Worm (Caenorhabditis elegans) whole organism, L1 larva: Measurements from ENCODE around the gene mks-3.

Experiments used
- C04F5.9 ChIP-seq: sonication (generic microtip); optimal IDR thresholded peaks from 2 replicates; lab custom pipeline; 2016; ENCODE audit warnings: missing genetic modification characterization, missing compliant biosample characterization
- aha-1 ChIP-seq: fragments of 150-350 bp; optimal IDR thresholded peaks from 2 replicates; lab custom pipeline; 2014; ENCODE audit warnings: missing biosample characterization, missing genetic modification characterization
- ama-1 ChIP-seq: fragments of 150-350 bp; optimal IDR thresholded peaks from 2 replicates; lab custom pipeline; 2014
- blmp-1 ChIP-seq: fragments of 150-350 bp; optimal IDR thresholded peaks from 2 replicates; lab custom pipeline; 2014; ENCODE audit warnings: missing biosample characterization, missing genetic modification characterization
- dpl-1 ChIP-seq, 3 experiments: fragments of 150-350 bp in 2 of 3; sonication (generic microtip) in 1 of 3; optimal IDR thresholded peaks; 2 replicates each; lab custom pipeline; 2014 to 2017; ENCODE audit warnings: missing biosample characterization in 3 of 3, missing genetic modification characterization in 3 of 3, missing genetic modification reagents in 3 of 3
- efl-3 ChIP-seq: fragments of 200-800 bp; sonication (Bioruptor generic); optimal IDR thresholded peaks from 2 replicates; lab custom pipeline; 2018; ENCODE audit warnings: mild to moderate bottlenecking, missing genetic modification characterization, missing compliant biosample characterization
- egl-27 ChIP-seq, 2 experiments: fragments of 150-350 bp in 1 of 2; sonication (generic microtip); optimal IDR thresholded peaks; 3 replicates each; lab custom pipeline; 2017 to 2018; ENCODE audit warnings: missing biosample characterization in 2 of 2, missing genetic modification characterization in 2 of 2, missing genetic modification reagents in 2 of 2
- elt-2 ChIP-seq: sonication (generic microtip); optimal IDR thresholded peaks from 2 replicates; lab custom pipeline; 2016; ENCODE audit warnings: missing genetic modification characterization, mild to moderate bottlenecking, inconsistent platforms, missing compliant biosample characterization, missing genetic modification reagents
- ets-5 ChIP-seq: fragments of 200-800 bp; sonication (Bioruptor generic); IDR thresholded peaks from 2 replicates; pipeline ENCODE4 v1.3.6; 2022; ENCODE audit warnings: missing genetic modification characterization, missing compliant biosample characterization
- fkh-10 ChIP-seq: sonication (generic microtip); optimal IDR thresholded peaks from 2 replicates; lab custom pipeline; 2017; ENCODE audit warnings: missing biosample characterization, missing genetic modification reagents, missing genetic modification characterization
- fkh-4 ChIP-seq: sonication (generic microtip); optimal IDR thresholded peaks from 2 replicates; lab custom pipeline; 2016; ENCODE audit warnings: missing compliant biosample characterization, missing genetic modification characterization, borderline replicate concordance
- fos-1 ChIP-seq: fragments of 150-350 bp; optimal IDR thresholded peaks from 2 replicates; lab custom pipeline; 2014; ENCODE audit warnings: missing biosample characterization, missing genetic modification characterization
- hlh-17 ChIP-seq: fragments of 200-800 bp; sonication (Bioruptor generic); optimal IDR thresholded peaks from 2 replicates; lab custom pipeline; 2018; ENCODE audit warnings: missing genetic modification characterization, mild to moderate bottlenecking, missing compliant biosample characterization, moderate library complexity, borderline replicate concordance
- hlh-4 ChIP-seq: sonication (generic microtip); optimal IDR thresholded peaks from 2 replicates; lab custom pipeline; 2016; ENCODE audit warnings: mild to moderate bottlenecking, missing genetic modification characterization, missing compliant biosample characterization
- hpl-2 ChIP-seq: fragments of 150-350 bp; optimal IDR thresholded peaks from 2 replicates; lab custom pipeline; 2014; ENCODE audit warnings: missing biosample characterization, missing genetic modification reagents, missing genetic modification characterization
- isw-1 ChIP-seq: fragments of 200-800 bp; sonication (Bioruptor generic); IDR thresholded peaks from 2 replicates; pipeline ENCODE4 v1.3.6; 2022; ENCODE audit warnings: missing genetic modification characterization, missing compliant biosample characterization
- jun-1 ChIP-seq: fragments of 150-350 bp; optimal IDR thresholded peaks from 2 replicates; lab custom pipeline; 2014; ENCODE audit warnings: missing biosample characterization, missing genetic modification reagents, missing genetic modification characterization
- lin-14 ChIP-seq: fragments of 200-800 bp; sonication (Bioruptor generic); optimal IDR thresholded peaks from 2 replicates; lab custom pipeline; 2018; ENCODE audit warnings: mild to moderate bottlenecking, missing genetic modification characterization, moderate library complexity, missing compliant biosample characterization
- lin-35 ChIP-seq, 2 experiments: fragments of 150-350 bp; optimal IDR thresholded peaks; 2 replicates each; lab custom pipeline; 2014; ENCODE audit warnings: missing biosample characterization in 2 of 2, missing genetic modification characterization in 2 of 2, missing genetic modification reagents in 2 of 2
- lir-3 ChIP-seq: sonication (generic microtip); optimal IDR thresholded peaks from 2 replicates; lab custom pipeline; 2016; ENCODE audit warnings: mild to moderate bottlenecking, missing genetic modification characterization, moderate library complexity, missing compliant biosample characterization; ENCODE audit not compliant: poor library complexity
- mdl-1 ChIP-seq, 2 experiments: fragments of 150-350 bp; optimal IDR thresholded peaks; 2 replicates each; lab custom pipeline; 2014 to 2017; ENCODE audit warnings: missing biosample characterization in 2 of 2, missing genetic modification characterization in 2 of 2, inconsistent platforms in 1 of 2
- mef-2 ChIP-seq: fragments of 150-350 bp; optimal IDR thresholded peaks from 2 replicates; lab custom pipeline; 2014; ENCODE audit warnings: missing biosample characterization, missing genetic modification characterization
- mep-1 ChIP-seq: fragments of 150-350 bp; optimal IDR thresholded peaks from 2 replicates; lab custom pipeline; 2014; ENCODE audit warnings: missing biosample characterization, missing genetic modification characterization
- nhr-12 ChIP-seq: sonication (generic microtip); optimal IDR thresholded peaks from 2 replicates; lab custom pipeline; 2017; ENCODE audit warnings: missing biosample characterization, missing genetic modification characterization
- nhr-19 ChIP-seq: fragments of 200-800 bp; sonication (Bioruptor generic); conservative IDR thresholded peaks from 2 replicates; pipeline ENCODE4 v1.3.6; 2022; ENCODE audit warnings: missing genetic modification characterization, missing compliant biosample characterization
- nhr-28 ChIP-seq: fragments of 150-350 bp; optimal IDR thresholded peaks from 2 replicates; lab custom pipeline; 2014; ENCODE audit warnings: missing biosample characterization, missing genetic modification characterization
- nhr-47 ChIP-seq: sonication (generic microtip); optimal IDR thresholded peaks from 2 replicates; lab custom pipeline; 2016; ENCODE audit warnings: mild to moderate bottlenecking, missing genetic modification characterization, moderate library complexity, missing compliant biosample characterization
- nhr-76 ChIP-seq: sonication (generic microtip); optimal IDR thresholded peaks from 2 replicates; lab custom pipeline; 2017; ENCODE audit warnings: missing biosample characterization, missing genetic modification characterization
- nhr-77 ChIP-seq: fragments of 150-350 bp; optimal IDR thresholded peaks from 2 replicates; lab custom pipeline; 2014; ENCODE audit warnings: missing biosample characterization, missing genetic modification characterization
- nhr-84 ChIP-seq: sonication (generic microtip); optimal IDR thresholded peaks from 2 replicates; lab custom pipeline; 2017; ENCODE audit warnings: missing biosample characterization, missing genetic modification characterization
- pax-3 ChIP-seq: fragments of 200-800 bp; sonication (Bioruptor generic); optimal IDR thresholded peaks from 2 replicates; lab custom pipeline; 2018; ENCODE audit warnings: mild to moderate bottlenecking, missing genetic modification characterization, moderate library complexity, missing compliant biosample characterization
- rnt-1 ChIP-seq: sonication (generic microtip); optimal IDR thresholded peaks from 2 replicates; lab custom pipeline; 2016; ENCODE audit warnings: mild to moderate bottlenecking, missing genetic modification characterization, moderate library complexity, missing compliant biosample characterization
- skn-1 ChIP-seq: fragments of 150-350 bp; optimal IDR thresholded peaks from 2 replicates; lab custom pipeline; 2014; ENCODE audit warnings: missing biosample characterization, missing genetic modification characterization
- snu-23 ChIP-seq: sonication (generic microtip); optimal IDR thresholded peaks from 2 replicates; lab custom pipeline; 2016; ENCODE audit warnings: missing genetic modification characterization, missing compliant biosample characterization
- tbx-2 ChIP-seq: sonication (generic microtip); optimal IDR thresholded peaks from 2 replicates; lab custom pipeline; 2016; ENCODE audit warnings: missing genetic modification characterization, missing compliant biosample characterization
- unc-30 ChIP-seq: sonication (generic microtip); optimal IDR thresholded peaks from 2 replicates; lab custom pipeline; 2017; ENCODE audit warnings: missing biosample characterization, missing genetic modification characterization
- unc-86 ChIP-seq: sonication (generic microtip); optimal IDR thresholded peaks from 2 replicates; lab custom pipeline; 2016; ENCODE audit warnings: missing genetic modification characterization, missing compliant biosample characterization
- xbp-1 ChIP-seq: sonication (generic microtip); optimal IDR thresholded peaks from 2 replicates; lab custom pipeline; 2016; ENCODE audit warnings: missing genetic modification characterization, missing compliant biosample characterization
- ztf-11 ChIP-seq, 2 experiments: sonication (generic microtip); optimal IDR thresholded peaks; 2 replicates each; lab custom pipeline; 2016 to 2017; ENCODE audit warnings: missing genetic modification characterization in 2 of 2, missing biosample characterization in 1 of 2, missing compliant biosample characterization in 1 of 2

The mks-3 gene

DNA sequence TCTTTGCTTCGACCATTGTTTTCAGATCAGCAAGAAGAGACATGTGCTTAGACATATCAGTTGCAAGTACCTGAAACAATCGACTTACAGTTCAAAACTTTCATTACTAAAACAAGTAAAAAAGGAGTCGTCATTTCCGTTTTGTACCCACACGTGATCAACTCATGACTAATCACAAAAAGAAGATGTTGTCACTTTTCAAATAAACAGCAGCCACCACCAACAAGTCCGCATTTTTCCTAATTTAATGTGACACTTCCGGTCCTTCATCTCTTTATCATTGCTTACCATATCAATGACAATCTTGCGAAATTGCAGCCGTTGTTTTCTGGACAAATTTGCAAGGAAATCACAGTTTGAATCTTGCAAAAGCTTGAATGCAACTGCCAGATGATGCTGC is 45.2 kb upstream of the mks-3 start (continued):
- no peak for TF ChIP-seq efl-3 (GFP tag; lab: Kevin White, UChicago)
- TF ChIP-seq C04F5.9 (tag; lab: Kevin White, UChicago), result no peak
- no peak for TF ChIP-seq ama-1
- no peak for TF ChIP-seq mef-2 (tag; lab: Kevin White, UChicago)
- TF ChIP-seq unc-86 (tag; lab: Kevin White, UChicago), result no peak
- TF ChIP-seq snu-23 (GFP tag; lab: Kevin White, UChicago), result peak; percentile 46
- no peak for TF ChIP-seq fkh-10 (GFP tag; lab: Kevin White, UChicago)
- peak; percentile 19 for TF ChIP-seq nhr-47 (tag; lab: Kevin White, UChicago)
- no peak for TF ChIP-seq nhr-76 (tag; lab: Kevin White, UChicago)
- TF ChIP-seq nhr-12 (tag; lab: Kevin White, UChicago), result no peak
- no peak for TF ChIP-seq pax-3 (tag; lab: Kevin White, UChicago)
- TF ChIP-seq aha-1 (tag; lab: Kevin White, UChicago), result no peak
- TF ChIP-seq nhr-77 (tag; lab: Kevin White, UChicago), result no peak
- TF ChIP-seq hpl-2 (GFP tag; lab: Kevin White, UChicago), result no peak
- TF ChIP-seq unc-30 (tag; lab: Kevin White, UChicago), result no peak
- TF ChIP-seq hlh-17 (GFP tag; lab: Kevin White, UChicago), result no peak
- TF ChIP-seq nhr-84 (tag; lab: Kevin White, UChicago), result no peak
- no peak for TF ChIP-seq elt-2
- TF ChIP-seq nhr-28, result no peak
- no peak for TF ChIP-seq ets-5
- TF ChIP-seq xbp-1 (tag; lab: Kevin White, UChicago), result no peak
- peak; percentile 63 for TF ChIP-seq tbx-2 (tag; lab: Kevin White, UChicago)
- TF ChIP-seq isw-1 (GFP tag; lab: Robert Waterston, UW), result no peak
- no peak for TF ChIP-seq ztf-11 (tag; optimal IDR thresholded peaks at IDR 0.05; lab: Kevin White, UChicago)
- TF ChIP-seq lir-3 (tag; lab: Kevin White, UChicago), result no peak
- peak; percentile 52 for TF ChIP-seq nhr-19 (GFP tag; lab: Robert Waterston, UW)
- no peak for TF ChIP-seq hlh-4
- peak in 1 of 2 experiments; percentile 57 for TF ChIP-seq lin-35 (GFP tag; optimal IDR thresholded peaks at IDR 0.05; lab: Kevin White, UChicago)
- TF ChIP-seq egl-27 (tag; optimal IDR thresholded peaks at IDR 0.05; lab: Kevin White, UChicago), result no peak
- TF ChIP-seq rnt-1, result no peak
- TF ChIP-seq mep-1 (tag; lab: Kevin White, UChicago), result no peak

DNA sequence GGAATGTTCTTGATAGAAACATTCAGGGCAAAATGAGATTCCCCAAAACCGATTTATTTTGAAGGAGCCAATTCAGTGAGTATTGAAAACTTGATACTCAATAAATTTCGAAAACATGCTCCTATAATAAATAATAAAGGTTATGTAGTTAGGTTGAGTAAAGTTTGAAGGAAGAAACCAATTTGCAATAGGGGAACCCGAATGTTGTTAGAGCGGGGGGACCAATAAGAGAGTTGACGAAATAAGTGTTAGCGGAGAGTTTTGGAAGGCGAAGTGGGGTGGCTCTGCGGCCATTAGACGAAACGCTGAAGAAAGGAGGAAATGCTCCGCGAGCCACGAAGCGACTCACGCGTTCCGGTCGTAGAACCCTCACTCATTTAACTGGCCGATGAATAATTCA is 41.5 kb upstream of the mks-3 start:
- no peak for TF ChIP-seq jun-1
- peak; percentile 53 for TF ChIP-seq unc-86 (tag; lab: Kevin White, UChicago)
- no peak for TF ChIP-seq fkh-4 (tag; lab: Kevin White, UChicago)
- TF ChIP-seq ama-1, result no peak
- TF ChIP-seq lin-14 (GFP tag; lab: Kevin White, UChicago), result peak; percentile 19

DNA sequence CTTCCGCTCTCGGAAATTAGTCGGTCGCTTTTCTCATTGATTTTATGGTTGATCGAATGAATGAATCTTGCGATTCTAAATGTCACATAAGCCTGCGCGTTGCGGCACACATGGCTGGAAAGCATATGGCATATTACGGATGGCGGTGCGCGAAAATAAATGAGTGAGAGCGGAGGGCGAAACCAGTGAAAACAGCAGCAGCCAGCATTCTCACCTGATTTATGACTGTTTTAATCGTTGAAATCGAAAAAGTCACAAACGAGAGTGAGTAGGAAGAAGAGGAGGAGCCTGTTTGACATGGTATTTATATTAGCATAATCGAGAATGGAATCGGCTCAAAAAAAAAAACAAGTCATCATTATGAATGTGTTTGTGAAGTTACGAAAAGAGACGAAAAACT is 40.8 kb upstream of the mks-3 start:
- TF ChIP-seq fos-1 (tag; lab: Kevin White, UChicago) (no peak), lin-14 (GFP tag; lab: Kevin White, UChicago) (peak; percentile 3), mdl-1 (tag; optimal IDR thresholded peaks at IDR 0.05; lab: Kevin White, UChicago) (no peak), skn-1 (tag; lab: Kevin White, UChicago) (no peak), blmp-1 (tag; lab: Kevin White, UChicago) (peak; percentile 90), dpl-1 (GFP tag; optimal IDR thresholded peaks at IDR 0.05; lab: Kevin White, UChicago) (no peak)
